Worm (Caenorhabditis elegans): ENCODE measurements around the gene folt-3.

Gene folt-3

ce11 chrV:7587637-7588036 is 21.9 kb downstream of the folt-3 start, which contains the start of the genes F19F10.11 and C50E3.5:
Gene F19F10.11 (minus strand): TSS chrV:7587704.
Gene C50E3.5 (plus strand): TSS chrV:7587996.
- TF ChIP-seq him-1 (tag; optimal IDR thresholded peaks at IDR 0.05) (no peak), dao-5 (tag; optimal IDR thresholded peaks at IDR 0.05) (no peak), W03F9.2 (tag; optimal IDR thresholded peaks at IDR 0.05) (peak; percentile 64)

ce11 chrV:7580378-7580777 is 29.2 kb downstream of the folt-3 start, which contains the start of gene ets-6:
Gene ets-6 (minus strand): TSS chrV:7580546.
- TF ChIP-seq him-1 (tag; optimal IDR thresholded peaks at IDR 0.05): no peak
- TF ChIP-seq W03F9.2 (tag; optimal IDR thresholded peaks at IDR 0.05): peak; percentile 28
- no peak for TF ChIP-seq dao-5 (tag; optimal IDR thresholded peaks at IDR 0.05)

ce11 chrV:7575563-7575962 is 34.0 kb downstream of the folt-3 start, which contains the start of the genes snu-66 and ints-9:
Gene snu-66 (minus strand): TSS chrV:7575670.
Gene ints-9 (plus strand): TSS chrV:7575802.
- TF ChIP-seq W03F9.2 (tag; optimal IDR thresholded peaks at IDR 0.05): no peak
- TF ChIP-seq him-1 (tag; optimal IDR thresholded peaks at IDR 0.05): no peak
- no peak for TF ChIP-seq dao-5 (tag; optimal IDR thresholded peaks at IDR 0.05)

DNA sequence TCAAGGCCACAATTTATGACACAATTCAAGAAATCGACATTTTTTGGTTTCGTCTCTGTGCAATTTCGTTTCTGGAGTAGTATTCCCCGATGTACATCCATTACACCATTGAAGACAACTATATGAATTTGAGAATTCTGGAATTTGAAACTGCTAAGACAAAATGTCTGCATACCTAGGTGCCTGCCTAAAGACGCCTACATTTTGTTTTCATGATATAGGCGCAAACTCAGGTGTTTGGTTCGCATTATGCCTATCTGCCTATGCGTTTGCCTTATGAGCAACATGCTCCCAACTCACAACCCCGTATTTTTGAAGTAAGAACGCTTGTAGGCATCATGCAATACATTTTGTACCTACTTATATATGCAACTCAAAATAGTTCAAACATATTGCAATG is 38.6 kb downstream of the folt-3 start, which contains the start of gene F19F10.14:
Gene F19F10.14, minus strand, starts transcription at position 101 of the 400 bp plus-strand sequence.
- no peak for TF ChIP-seq him-1 (tag; optimal IDR thresholded peaks at IDR 0.05)
- TF ChIP-seq W03F9.2 (tag; optimal IDR thresholded peaks at IDR 0.05): no peak
- no peak for TF ChIP-seq dao-5 (tag; optimal IDR thresholded peaks at IDR 0.05)

- no peak for TF ChIP-seq dao-5 (tag; optimal IDR thresholded peaks at IDR 0.05)
- TF ChIP-seq W03F9.2 (tag; optimal IDR thresholded peaks at IDR 0.05): no peak
- no peak for TF ChIP-seq him-1 (tag; optimal IDR thresholded peaks at IDR 0.05)
Measured at ce11 chrV:7570290-7570689, 39.3 kb downstream of the folt-3 start, which contains the start of gene clec-212. Gene clec-212 (minus strand): TSS chrV:7570390.

DNA sequence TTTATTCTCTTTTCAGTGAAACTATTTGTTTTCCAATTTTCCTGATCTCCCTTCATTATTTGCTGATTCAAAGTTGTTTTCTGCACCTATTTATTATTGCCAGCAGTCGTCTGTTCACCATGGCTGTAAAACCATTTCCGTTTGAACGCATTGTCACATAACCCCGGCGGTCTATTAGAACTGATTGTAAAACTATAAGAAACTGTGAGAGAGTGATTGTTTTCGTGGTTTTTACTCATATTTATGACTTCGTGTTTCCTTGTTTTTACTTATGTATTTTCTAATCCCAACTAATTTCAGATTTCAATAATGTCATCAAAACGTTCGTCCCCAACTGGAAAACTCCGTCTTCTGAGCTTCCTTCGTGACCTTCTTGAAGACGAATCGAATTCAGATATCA is 46.6 kb downstream of the folt-3 start, which contains the start of gene F19F10.1:
Gene F19F10.1, plus strand, starts transcription at position 301 of the 400 bp plus-strand sequence.
- TF ChIP-seq W03F9.2 (tag; optimal IDR thresholded peaks at IDR 0.05): no peak
- no peak for TF ChIP-seq him-1 (tag; optimal IDR thresholded peaks at IDR 0.05)
- TF ChIP-seq dao-5 (tag; optimal IDR thresholded peaks at IDR 0.05): no peak

DNA sequence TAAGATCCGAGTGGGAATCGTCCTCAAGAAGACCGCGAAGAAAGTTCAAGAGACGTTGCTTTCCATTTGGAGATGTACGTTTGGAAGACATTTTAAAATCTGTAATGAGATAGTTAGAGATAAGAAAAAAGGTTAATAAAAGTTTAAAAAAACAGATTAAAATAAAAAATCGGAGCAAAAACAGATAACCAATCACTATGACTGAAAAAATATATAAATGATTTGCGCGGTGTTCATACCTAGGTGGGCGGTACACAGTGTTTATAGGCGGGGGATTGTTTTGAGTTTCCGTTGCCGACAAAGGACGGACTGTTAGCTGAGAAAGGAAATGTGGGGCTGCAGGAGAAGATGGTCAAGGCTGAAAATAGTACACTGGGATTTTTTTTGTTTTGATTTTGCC is 50.9 kb downstream of the folt-3 start, which contains the start of gene ets-7:
Gene ets-7, minus strand, starts transcription at position 101 of the 400 bp plus-strand sequence.
- no peak for TF ChIP-seq W03F9.2 (tag; optimal IDR thresholded peaks at IDR 0.05)
- no peak for TF ChIP-seq him-1 (tag; optimal IDR thresholded peaks at IDR 0.05)
- TF ChIP-seq dao-5 (tag; optimal IDR thresholded peaks at IDR 0.05): no peak

DNA sequence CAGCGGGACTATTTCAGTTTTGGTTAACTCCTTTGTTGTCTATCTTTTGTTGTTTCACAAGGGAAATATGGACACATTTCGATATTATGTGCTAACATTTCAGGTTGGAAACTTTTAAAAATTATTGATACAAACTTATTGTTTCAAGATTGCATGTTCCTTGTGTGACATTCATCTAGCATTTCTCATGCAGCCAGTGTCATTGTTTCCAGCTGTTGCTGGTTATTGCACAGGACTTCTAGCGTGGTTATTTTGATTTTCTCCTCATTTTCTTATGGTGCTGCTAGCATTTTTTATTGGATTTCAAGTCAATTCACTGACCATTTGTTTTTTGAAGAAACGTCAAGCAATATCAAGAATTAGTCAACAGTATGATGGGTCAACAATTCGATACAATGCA is 53.7 kb downstream of the folt-3 start:
- no peak for TF ChIP-seq W03F9.2 (tag; optimal IDR thresholded peaks at IDR 0.05)
- TF ChIP-seq him-1 (tag; optimal IDR thresholded peaks at IDR 0.05): no peak
- no peak for TF ChIP-seq dao-5 (tag; optimal IDR thresholded peaks at IDR 0.05)

DNA sequence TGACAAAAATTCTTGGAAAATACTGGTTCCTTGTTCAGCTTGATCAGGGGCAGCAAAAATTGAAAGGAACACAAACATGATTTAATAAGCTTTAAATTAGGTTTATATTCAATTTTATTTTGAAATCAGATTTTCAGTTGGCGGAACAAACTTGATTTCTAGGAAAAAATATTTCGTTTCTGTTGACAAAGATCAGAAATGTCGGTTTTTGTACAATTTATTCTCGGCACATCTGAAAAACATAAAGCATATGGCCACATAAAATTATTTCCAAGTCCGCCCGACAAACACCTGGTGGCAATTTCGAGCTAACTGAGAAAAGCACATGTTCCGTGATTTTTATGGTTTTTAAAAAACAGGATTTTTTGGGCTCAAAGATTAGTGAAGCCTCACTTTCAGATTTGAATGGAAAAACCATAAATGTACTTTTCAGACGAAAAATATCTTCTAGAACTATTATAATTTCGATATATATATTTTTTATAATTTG is 55.6 kb downstream of the folt-3 start, which contains the start of gene ttr-10:
Gene ttr-10, minus strand, starts transcription at position 51 of the 490 bp plus-strand sequence.
- no peak for TF ChIP-seq W03F9.2 (tag; optimal IDR thresholded peaks at IDR 0.05)
- no peak for TF ChIP-seq dao-5 (tag; optimal IDR thresholded peaks at IDR 0.05)
- TF ChIP-seq him-1 (tag; optimal IDR thresholded peaks at IDR 0.05): no peak
